Worm (Caenorhabditis elegans) whole organism, young adult: ENCODE results near the gene btb-14.

Experiments
- C06A6.2 ChIP-seq: fragments of 200-800 bp; sonication (Bioruptor generic); conservative IDR thresholded peaks from 2 replicates; pipeline ENCODE4 v1.3.6; 2022; ENCODE audit warnings: missing genetic modification characterization, missing compliant biosample characterization
- F22D6.2 ChIP-seq: sonication (generic microtip); optimal IDR thresholded peaks from 2 replicates; lab custom pipeline; 2016; ENCODE audit warnings: mild to moderate bottlenecking, missing genetic modification characterization, missing compliant biosample characterization
- F33H1.4 ChIP-seq: fragments of 200-800 bp; sonication (Bioruptor generic); IDR thresholded peaks from 2 replicates; pipeline ENCODE4 v1.3.6; 2022; ENCODE audit warnings: missing genetic modification reagents, missing genetic modification characterization, missing compliant biosample characterization
- F37B4.10 ChIP-seq: fragments of 200-800 bp; sonication (Bioruptor generic); IDR thresholded peaks from 2 replicates; pipeline ENCODE4 v1.3.6; 2022; ENCODE audit warnings: missing genetic modification characterization, missing compliant biosample characterization
- F39B2.1 ChIP-seq: fragments of 200-800 bp; sonication (Bioruptor generic); IDR thresholded peaks from 2 replicates; pipeline ENCODE4 v1.3.6; 2022; ENCODE audit warnings: missing genetic modification reagents, missing genetic modification characterization, missing compliant biosample characterization
- K11D2.4 ChIP-seq: fragments of 200-800 bp; sonication (Bioruptor generic); IDR thresholded peaks from 2 replicates; pipeline ENCODE4 v1.3.6; 2022; ENCODE audit warnings: missing genetic modification reagents, missing genetic modification characterization, missing compliant biosample characterization
- T07F8.4 ChIP-seq: sonication (generic microtip); optimal IDR thresholded peaks from 2 replicates; lab custom pipeline; 2016; ENCODE audit warnings: mild to moderate bottlenecking, missing genetic modification characterization, moderate library complexity, missing compliant biosample characterization
- Y53F4B.3 ChIP-seq: fragments of 200-800 bp; sonication (Bioruptor generic); IDR thresholded peaks from 2 replicates; pipeline ENCODE4 v1.3.6; 2022; ENCODE audit warnings: missing genetic modification reagents, missing genetic modification characterization, missing compliant biosample characterization
- Y79H2A.3 ChIP-seq: fragments of 200-800 bp; sonication (Bioruptor generic); conservative IDR thresholded peaks from 2 replicates; pipeline ENCODE4 v1.3.6; 2022; ENCODE audit warnings: missing genetic modification reagents, missing genetic modification characterization, missing compliant biosample characterization
- ama-1 ChIP-seq, 3 experiments: fragments of 150-350 bp in 1 of 3; sonication (generic microtip) in 2 of 3; optimal IDR thresholded peaks; 2 replicates each; lab custom pipeline; 2014 to 2018; ENCODE audit warnings: missing biosample characterization in 2 of 3, missing genetic modification characterization in 2 of 3, missing genetic modification reagents in 2 of 3
- aptf-3 ChIP-seq: fragments of 200-800 bp; sonication (Bioruptor generic); IDR thresholded peaks from 2 replicates; pipeline ENCODE4 v1.3.6; 2022; ENCODE audit warnings: missing genetic modification characterization, missing compliant biosample characterization
- attf-6 ChIP-seq: fragments of 200-800 bp; sonication (Bioruptor generic); IDR thresholded peaks from 2 replicates; pipeline ENCODE4 v1.3.6; 2022; ENCODE audit warnings: missing genetic modification reagents, missing genetic modification characterization, missing compliant biosample characterization
- ceh-27 ChIP-seq: fragments of 200-800 bp; sonication (Bioruptor generic); optimal IDR thresholded peaks from 2 replicates; lab custom pipeline; 2018; ENCODE audit warnings: mild to moderate bottlenecking, missing genetic modification characterization, moderate library complexity, missing compliant biosample characterization
- ceh-58 ChIP-seq: fragments of 200-800 bp; sonication (Bioruptor generic); IDR thresholded peaks from 2 replicates; pipeline ENCODE4 v1.3.6; 2022; ENCODE audit warnings: missing genetic modification characterization, missing compliant biosample characterization
- ceh-79 ChIP-seq: sonication (generic microtip); optimal IDR thresholded peaks from 2 replicates; lab custom pipeline; 2017; ENCODE audit warnings: mild to moderate bottlenecking, missing genetic modification characterization, missing compliant biosample characterization
- ceh-91 ChIP-seq: fragments of 200-800 bp; sonication (Bioruptor generic); IDR thresholded peaks from 2 replicates; pipeline ENCODE4 v1.3.6; 2022; ENCODE audit warnings: missing genetic modification reagents, missing genetic modification characterization, missing compliant biosample characterization
- chd-7 ChIP-seq: sonication (generic microtip); optimal IDR thresholded peaks from 2 replicates; lab custom pipeline; 2016; ENCODE audit warnings: mild to moderate bottlenecking, missing genetic modification characterization, moderate library complexity, missing compliant biosample characterization
- dox-1 ChIP-seq: fragments of 200-800 bp; sonication (Bioruptor generic); IDR thresholded peaks from 2 replicates; pipeline ENCODE4 v1.3.6; 2022; ENCODE audit warnings: missing genetic modification reagents, missing genetic modification characterization, missing compliant biosample characterization
- dpl-1 ChIP-seq: fragments of 150-350 bp; optimal IDR thresholded peaks from 2 replicates; lab custom pipeline; 2014; ENCODE audit warnings: missing biosample characterization, missing genetic modification reagents, missing genetic modification characterization
- egrh-3 ChIP-seq: fragments of 200-800 bp; sonication (Bioruptor generic); IDR thresholded peaks from 2 replicates; pipeline ENCODE4 v1.3.6; 2022; ENCODE audit warnings: missing genetic modification reagents, missing genetic modification characterization, missing compliant biosample characterization
- ets-4 ChIP-seq: fragments of 200-800 bp; sonication (Bioruptor generic); optimal IDR thresholded peaks from 2 replicates; lab custom pipeline; 2018; ENCODE audit warnings: mild to moderate bottlenecking, missing genetic modification characterization, missing compliant biosample characterization
- hlh-26 ChIP-seq: fragments of 200-800 bp; sonication (Bioruptor generic); conservative IDR thresholded peaks from 2 replicates; pipeline ENCODE4 v1.3.6; 2022; ENCODE audit warnings: missing genetic modification reagents, missing genetic modification characterization, missing compliant biosample characterization
- hmg-1.2 ChIP-seq: fragments of 200-800 bp; sonication (Bioruptor generic); IDR thresholded peaks from 2 replicates; pipeline ENCODE4 v1.3.6; 2022; ENCODE audit warnings: missing genetic modification reagents, missing genetic modification characterization, missing compliant biosample characterization
- let-526 ChIP-seq: fragments of 200-800 bp; sonication (Bioruptor generic); IDR thresholded peaks from 2 replicates; pipeline ENCODE4 v1.3.6; 2022; ENCODE audit warnings: missing genetic modification reagents, missing genetic modification characterization, missing compliant biosample characterization
- lin-40 ChIP-seq: sonication (generic microtip); optimal IDR thresholded peaks from 2 replicates; lab custom pipeline; 2016; ENCODE audit warnings: missing genetic modification characterization, mild to moderate bottlenecking, missing compliant biosample characterization, missing genotype, missing genetic modification reagents
- lir-1 ChIP-seq: fragments of 200-800 bp; sonication (Bioruptor generic); conservative IDR thresholded peaks from 2 replicates; pipeline ENCODE4 v1.3.6; 2022; ENCODE audit warnings: missing genetic modification reagents, missing genetic modification characterization, missing compliant biosample characterization
- madf-6 ChIP-seq: fragments of 200-800 bp; sonication (Bioruptor generic); IDR thresholded peaks from 2 replicates; pipeline ENCODE4 v1.3.6; 2022; ENCODE audit warnings: missing genetic modification reagents, missing genetic modification characterization, missing compliant biosample characterization
- mcd-1 ChIP-seq: fragments of 200-800 bp; sonication (Bioruptor generic); IDR thresholded peaks from 2 replicates; pipeline ENCODE4 v1.3.6; 2022; ENCODE audit warnings: missing genetic modification reagents, missing genetic modification characterization, missing compliant biosample characterization
- mes-4 ChIP-seq: sonication (generic microtip); optimal IDR thresholded peaks from 2 replicates; lab custom pipeline; 2016; ENCODE audit warnings: missing genotype, missing genetic modification characterization, missing compliant biosample characterization
- nfyb-1 ChIP-seq: fragments of 200-800 bp; sonication (Bioruptor generic); IDR thresholded peaks from 2 replicates; pipeline ENCODE4 v1.3.6; 2022; ENCODE audit warnings: missing genetic modification reagents, missing genetic modification characterization, missing compliant biosample characterization
- pbrm-1 ChIP-seq: fragments of 200-800 bp; sonication (Bioruptor generic); IDR thresholded peaks from 2 replicates; pipeline ENCODE4 v1.3.6; 2022; ENCODE audit warnings: missing genetic modification reagents, missing genetic modification characterization, missing compliant biosample characterization
- pha-4 ChIP-seq: fragments of 150-350 bp; sonication (generic microtip); optimal IDR thresholded peaks from 2 replicates; lab custom pipeline; 2014; ENCODE audit warnings: missing biosample characterization, missing genetic modification reagents, missing genetic modification characterization
- rec-8 ChIP-seq, 2 experiments: sonication (generic microtip); optimal IDR thresholded peaks; 2 replicates each; lab custom pipeline; 2016; ENCODE audit warnings: mild to moderate bottlenecking in 2 of 2, missing genetic modification characterization in 2 of 2, missing genetic modification reagents in 2 of 2, missing genotype in 2 of 2, missing biosample characterization in 1 of 2, missing compliant biosample characterization in 1 of 2, moderate library complexity in 1 of 2
- repo-1 ChIP-seq: sonication (generic microtip); optimal IDR thresholded peaks from 2 replicates; lab custom pipeline; 2017; ENCODE audit warnings: mild to moderate bottlenecking, missing genetic modification characterization, missing compliant biosample characterization
- sea-2 ChIP-seq: fragments of 200-800 bp; sonication (Bioruptor generic); IDR thresholded peaks from 2 replicates; pipeline ENCODE4 v1.3.6; 2022; ENCODE audit warnings: missing genetic modification characterization, missing compliant biosample characterization
- snpc-1.3 ChIP-seq: sonication (generic microtip); optimal IDR thresholded peaks from 2 replicates; lab custom pipeline; 2017; ENCODE audit warnings: missing genetic modification characterization, mild to moderate bottlenecking, missing compliant biosample characterization, antibody characterized with exemption, moderate library complexity, missing genotype, missing genetic modification reagents; ENCODE audit not compliant: insufficient read depth
- tbp1 ChIP-seq: fragments of 200-800 bp; sonication (Bioruptor generic); optimal IDR thresholded peaks from 2 replicates; lab custom pipeline; 2018; ENCODE audit warnings: mild to moderate bottlenecking, missing genetic modification characterization, missing compliant biosample characterization
- zfh-2 ChIP-seq: fragments of 200-800 bp; sonication (Bioruptor generic); conservative IDR thresholded peaks from 2 replicates; pipeline ENCODE4 v1.3.6; 2022; ENCODE audit warnings: missing genetic modification reagents, missing genetic modification characterization, missing compliant biosample characterization
- ztf-18 ChIP-seq: sonication (generic microtip); optimal IDR thresholded peaks from 2 replicates; lab custom pipeline; 2016; ENCODE audit warnings: missing genotype, mild to moderate bottlenecking, missing genetic modification characterization, missing compliant biosample characterization
- ztf-26 ChIP-seq: sonication (generic microtip); optimal IDR thresholded peaks from 2 replicates; lab custom pipeline; 2017; ENCODE audit warnings: missing genetic modification characterization, missing compliant biosample characterization
- ztf-28 ChIP-seq: fragments of 200-800 bp; sonication (Bioruptor generic); IDR thresholded peaks from 2 replicates; pipeline ENCODE4 v1.3.6; 2022; ENCODE audit warnings: missing genetic modification reagents, missing genetic modification characterization, missing compliant biosample characterization
- ztf-3 ChIP-seq: fragments of 200-800 bp; sonication (Bioruptor generic); optimal IDR thresholded peaks from 2 replicates; lab custom pipeline; 2018; ENCODE audit warnings: mild to moderate bottlenecking, missing genetic modification characterization, missing compliant biosample characterization

Gene btb-14

DNA sequence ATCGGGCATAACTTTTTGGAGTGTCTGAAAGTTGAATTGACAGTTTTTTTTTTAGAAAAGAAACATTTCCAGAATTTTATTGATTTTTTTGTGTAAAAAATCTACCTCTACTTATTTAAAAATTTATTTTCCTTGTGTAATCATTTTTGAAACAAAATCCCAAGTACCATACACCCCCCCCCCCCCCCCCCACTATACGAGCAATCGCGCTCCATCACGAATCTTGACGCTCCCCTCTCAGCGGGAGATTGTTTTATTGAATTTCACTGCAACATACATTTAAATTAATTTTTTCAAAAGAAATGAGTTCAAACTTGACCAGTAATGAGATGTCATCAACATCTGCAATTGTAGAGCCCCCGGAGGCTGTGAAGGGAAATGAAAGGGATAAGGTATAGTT is 43.6 kb upstream of the btb-14 start, which contains the start of gene sop-2:
sop-2 (plus strand) TSS at position 301 of the 400 bp plus-strand sequence.
- TF ChIP-seq sea-2 (GFP tag; lab: Robert Waterston, UW): no peak
- TF ChIP-seq ceh-91 (GFP tag; lab: Robert Waterston, UW): no peak
- TF ChIP-seq F22D6.2 (tag; lab: Kevin White, UChicago): no peak
- no peak for TF ChIP-seq lin-40 (tag; lab: Kevin White, UChicago)
- TF ChIP-seq attf-6 (GFP tag; lab: Robert Waterston, UW): no peak
- TF ChIP-seq ceh-58 (GFP tag; lab: Robert Waterston, UW): no peak
- no peak for TF ChIP-seq ceh-27
- no peak for TF ChIP-seq C06A6.2
- no peak for TF ChIP-seq hlh-26 (GFP tag; lab: Robert Waterston, UW)

DNA sequence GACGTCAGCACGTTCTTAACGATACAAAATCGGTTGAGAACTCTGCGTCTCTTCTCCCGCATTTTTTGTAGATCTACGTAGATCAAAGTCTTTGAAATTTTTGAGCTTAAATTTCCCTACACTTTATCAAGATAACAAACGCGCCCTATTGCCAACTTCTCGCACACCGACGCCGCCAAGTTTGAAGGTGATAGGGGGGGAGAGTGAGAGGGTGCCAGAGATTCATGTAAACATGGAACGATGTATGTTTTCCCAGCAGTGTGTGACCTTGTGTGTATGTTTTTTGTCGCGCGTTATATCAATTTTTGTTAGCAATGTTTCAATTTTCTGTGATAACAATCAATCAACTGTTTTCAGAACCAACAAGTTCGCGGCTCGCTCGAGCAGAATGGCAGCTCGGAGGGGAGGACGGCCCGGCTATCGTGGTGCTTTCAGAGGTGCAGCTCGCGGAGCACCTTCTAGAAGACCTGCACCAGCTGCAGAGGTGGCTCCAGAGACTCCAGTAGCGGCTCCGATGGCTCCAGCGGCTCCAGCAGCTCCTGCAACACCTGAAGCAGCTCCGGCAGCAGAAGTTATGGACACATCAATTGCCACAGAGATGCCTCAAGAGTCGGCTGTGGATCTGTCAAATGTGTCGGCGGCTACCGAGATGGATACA is 41.6 kb upstream of the btb-14 start:
- TF ChIP-seq mcd-1 (GFP tag; lab: Robert Waterston, UW): peak; percentile 25; the same call in 1 of the 2 replicates
- peak; percentile 95 for TF ChIP-seq egrh-3
- TF ChIP-seq pha-4 (tag; lab: Kevin White, UChicago): no peak
- no peak for TF ChIP-seq Y79H2A.3
- TF ChIP-seq zfh-2: peak; percentile 93
- no peak for TF ChIP-seq ztf-3 (GFP tag; lab: Kevin White, UChicago)
- TF ChIP-seq snpc-1.3 (tag; lab: Kevin White, UChicago): no peak

DNA sequence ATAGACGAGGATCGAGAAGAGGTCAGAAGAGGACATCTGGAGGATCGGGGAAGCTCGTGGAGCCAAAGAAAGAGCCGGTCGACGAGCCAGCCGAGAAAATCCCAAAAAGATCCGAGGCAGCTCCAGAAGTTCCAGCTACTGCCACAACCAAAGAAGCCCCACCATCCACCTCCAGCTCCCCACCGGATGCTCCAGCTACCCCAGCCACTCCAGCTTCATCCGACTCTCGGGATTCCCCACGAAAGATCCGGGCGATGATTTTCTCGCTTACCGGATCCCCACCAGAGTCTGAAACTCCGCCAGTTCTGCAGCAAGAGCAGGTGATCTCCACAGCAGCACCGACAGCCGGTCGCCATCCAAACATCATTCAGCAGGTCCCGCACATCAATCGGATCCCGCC is 40.3 kb upstream of the btb-14 start:
- 0 out of 2 replicates have a peak, but pooled peaks have one; percentile 2 for TF ChIP-seq ztf-28
- no peak for TF ChIP-seq tbp1 (GFP tag; lab: Kevin White, UChicago)
- TF ChIP-seq ets-4 (GFP tag; lab: Kevin White, UChicago): no peak
- peak; percentile 74 for TF ChIP-seq zfh-2
- no peak for TF ChIP-seq mes-4
- no peak for TF ChIP-seq ama-1 (optimal IDR thresholded peaks at IDR 0.05; lab: Kevin White, UChicago)
- TF ChIP-seq ama-1 (GFP tag; optimal IDR thresholded peaks at IDR 0.05; lab: Kevin White, UChicago): no peak
- peak; percentile 67; the same call in 1 of the 2 replicates for TF ChIP-seq egrh-3
- no peak for TF ChIP-seq T07F8.4
- 0 out of 2 replicates have a peak, but pooled peaks have one; percentile 22 for TF ChIP-seq pbrm-1 (GFP tag; lab: Robert Waterston, UW)
- no peak for TF ChIP-seq ztf-26 (tag; lab: Kevin White, UChicago)
- no peak for TF ChIP-seq rec-8 (tag; optimal IDR thresholded peaks at IDR 0.05; lab: Kevin White, UChicago)
- TF ChIP-seq pha-4 (tag; lab: Kevin White, UChicago): no peak
- TF ChIP-seq chd-7 (tag; lab: Kevin White, UChicago): no peak
- no peak for TF ChIP-seq F37B4.10 (GFP tag; lab: Robert Waterston, UW)

DNA sequence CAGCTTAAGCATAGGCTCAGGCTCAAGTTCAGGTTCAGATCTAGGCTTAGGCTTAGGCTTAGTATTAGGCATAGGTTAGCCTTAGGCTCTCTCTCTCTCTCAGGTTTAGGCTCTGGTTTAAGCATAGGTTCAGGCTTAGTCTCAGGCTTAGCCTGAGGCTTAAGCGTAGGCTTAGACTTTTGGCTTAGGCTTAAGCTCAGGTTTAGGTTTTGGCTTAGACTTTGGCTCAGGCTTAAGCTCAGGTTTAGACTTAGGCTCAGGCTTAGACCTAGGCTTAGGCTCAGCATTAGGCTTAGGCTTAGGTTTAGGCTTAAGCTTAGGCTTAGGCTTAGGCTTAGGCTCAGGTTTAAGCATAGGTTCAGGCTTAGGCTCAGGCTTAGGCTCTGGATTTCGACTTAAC is 39.6 kb upstream of the btb-14 start:
- TF ChIP-seq aptf-3 (GFP tag; lab: Robert Waterston, UW): no peak
- no peak for TF ChIP-seq ztf-18 (tag; lab: Kevin White, UChicago)
- TF ChIP-seq Y79H2A.3: no peak
- TF ChIP-seq ceh-79 (tag; lab: Kevin White, UChicago): no peak
- TF ChIP-seq Y53F4B.3: no peak
- TF ChIP-seq, all 124 proteins: peak for 0

DNA sequence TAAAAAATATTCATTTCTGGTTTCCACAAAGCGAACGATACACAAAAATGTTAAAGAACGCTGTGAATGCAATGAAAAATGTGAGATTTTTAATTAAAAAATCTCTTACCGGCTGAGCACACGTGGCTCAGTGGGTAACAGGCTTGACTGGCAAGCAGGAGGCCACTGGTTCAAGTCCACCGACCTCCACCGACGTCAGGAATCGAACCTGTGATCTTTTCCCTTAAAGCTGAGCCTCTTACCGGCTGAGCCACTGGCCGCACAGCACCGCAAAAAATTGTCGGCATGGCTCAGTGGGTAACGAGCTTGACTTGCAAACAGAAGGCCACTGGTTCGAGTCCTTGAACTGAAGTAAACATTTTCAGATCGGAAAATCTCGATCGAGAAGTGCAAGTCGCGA is 38.5 kb upstream of the btb-14 start, which contains the start of gene C44C11.6:
C44C11.6 (plus strand) TSS at position 23 of the 400 bp plus-strand sequence.
- TF ChIP-seq hmg-1.2 (GFP tag; lab: Robert Waterston, UW): no peak
- no peak for TF ChIP-seq let-526 (GFP tag; lab: Robert Waterston, UW)
- TF ChIP-seq madf-6 (GFP tag; lab: Robert Waterston, UW): no peak
- no peak for TF ChIP-seq F39B2.1 (GFP tag; lab: Robert Waterston, UW)
- TF ChIP-seq mcd-1 (GFP tag; lab: Robert Waterston, UW): peak; percentile 34
- no peak for TF ChIP-seq lir-1 (GFP tag; lab: Robert Waterston, UW)
- no peak for TF ChIP-seq repo-1 (tag; lab: Kevin White, UChicago)
- TF ChIP-seq F37B4.10 (GFP tag; lab: Robert Waterston, UW): 0 out of 2 replicates have a peak, but pooled peaks have one; percentile 33
- TF ChIP-seq nfyb-1 (GFP tag; lab: Robert Waterston, UW): no peak
- TF ChIP-seq ets-4 (GFP tag; lab: Kevin White, UChicago): no peak
- TF ChIP-seq F33H1.4 (GFP tag; lab: Robert Waterston, UW): 0 out of 2 replicates have a peak, but pooled peaks have one; percentile 16
- no peak for TF ChIP-seq dpl-1 (GFP tag; lab: Kevin White, UChicago)
- peak; percentile 15; the same call in 1 of the 2 replicates for TF ChIP-seq K11D2.4 (GFP tag; lab: Robert Waterston, UW)
- 0 out of 2 replicates have a peak, but pooled peaks have one; percentile 30 for TF ChIP-seq dox-1 (GFP tag; lab: Robert Waterston, UW)
